Worm (Caenorhabditis elegans) whole organism, young adult: ENCODE data around the gene wrt-8.

ENCODE experiments used
- F33H1.4 ChIP-seq: fragments of 200-800 bp; sonication (Bioruptor generic); IDR thresholded peaks from 2 replicates; pipeline ENCODE4 v1.3.6; 2022; ENCODE audit warnings: missing genetic modification reagents, missing genetic modification characterization, missing compliant biosample characterization
- F55B11.4 ChIP-seq: sonication (generic microtip); optimal IDR thresholded peaks from 2 replicates; lab custom pipeline; 2016; ENCODE audit warnings: missing compliant biosample characterization, missing genetic modification characterization, borderline replicate concordance; ENCODE audit not compliant: insufficient read depth
- F57A8.1 ChIP-seq: fragments of 200-800 bp; sonication (Bioruptor generic); optimal IDR thresholded peaks from 2 replicates; lab custom pipeline; 2018; ENCODE audit warnings: mild to moderate bottlenecking, missing genetic modification characterization, moderate library complexity, missing compliant biosample characterization
- K11D2.4 ChIP-seq: fragments of 200-800 bp; sonication (Bioruptor generic); IDR thresholded peaks from 2 replicates; pipeline ENCODE4 v1.3.6; 2022; ENCODE audit warnings: missing genetic modification reagents, missing genetic modification characterization, missing compliant biosample characterization
- K12H6.12 ChIP-seq: fragments of 200-800 bp; sonication (Bioruptor generic); optimal IDR thresholded peaks from 2 replicates; lab custom pipeline; 2018; ENCODE audit warnings: mild to moderate bottlenecking, missing genetic modification characterization, missing compliant biosample characterization
- T26A5.8 ChIP-seq: sonication (generic microtip); optimal IDR thresholded peaks from 2 replicates; lab custom pipeline; 2016; ENCODE audit warnings: missing genetic modification characterization, missing compliant biosample characterization
- aptf-2 ChIP-seq: fragments of 200-800 bp; sonication (Bioruptor generic); conservative IDR thresholded peaks from 2 replicates; pipeline ENCODE4 v1.3.6; 2022; ENCODE audit warnings: missing genetic modification reagents, missing genetic modification characterization, missing compliant biosample characterization
- aptf-3 ChIP-seq: fragments of 200-800 bp; sonication (Bioruptor generic); IDR thresholded peaks from 2 replicates; pipeline ENCODE4 v1.3.6; 2022; ENCODE audit warnings: missing genetic modification characterization, missing compliant biosample characterization
- atf-7 ChIP-seq: sonication (generic microtip); optimal IDR thresholded peaks from 2 replicates; lab custom pipeline; 2017; ENCODE audit warnings: mild to moderate bottlenecking, missing genetic modification characterization, missing compliant biosample characterization
- attf-3 ChIP-seq: fragments of 200-800 bp; sonication (Bioruptor generic); conservative IDR thresholded peaks from 2 replicates; pipeline ENCODE4 v1.3.6; 2022; ENCODE audit warnings: missing genetic modification reagents, missing genetic modification characterization, missing compliant biosample characterization
- attf-5 ChIP-seq: fragments of 200-800 bp; sonication (Bioruptor generic); optimal IDR thresholded peaks from 2 replicates; lab custom pipeline; 2018; ENCODE audit warnings: mild to moderate bottlenecking, missing genetic modification characterization, missing compliant biosample characterization
- cebp-1 ChIP-seq, 2 experiments: fragments of 200-800 bp in 1 of 2; sonication (Bioruptor generic) in 1 of 2; sonication (generic microtip) in 1 of 2; IDR thresholded peaks in 1 of 2; optimal IDR thresholded peaks in 1 of 2; 2 replicates each; pipeline versions ENCODE4 v1.3.6 to Lab custom; 2017 to 2022; ENCODE audit warnings: missing compliant biosample characterization in 2 of 2, missing genetic modification characterization in 2 of 2, mild to moderate bottlenecking in 1 of 2, missing genetic modification reagents in 1 of 2, moderate library complexity in 1 of 2
- cebp-2 ChIP-seq: fragments of 200-800 bp; sonication (Bioruptor generic); IDR thresholded peaks from 2 replicates; pipeline ENCODE4 v1.3.6; 2022; ENCODE audit warnings: missing genetic modification characterization, missing compliant biosample characterization
- ceh-27 ChIP-seq: fragments of 200-800 bp; sonication (Bioruptor generic); optimal IDR thresholded peaks from 2 replicates; lab custom pipeline; 2018; ENCODE audit warnings: mild to moderate bottlenecking, missing genetic modification characterization, moderate library complexity, missing compliant biosample characterization
- ceh-40 ChIP-seq: fragments of 200-800 bp; sonication (Bioruptor generic); IDR thresholded peaks from 2 replicates; pipeline ENCODE4 v1.3.6; 2022; ENCODE audit warnings: missing genetic modification characterization, missing compliant biosample characterization
- ceh-79 ChIP-seq: sonication (generic microtip); optimal IDR thresholded peaks from 2 replicates; lab custom pipeline; 2017; ENCODE audit warnings: mild to moderate bottlenecking, missing genetic modification characterization, missing compliant biosample characterization
- dpl-1 ChIP-seq: fragments of 150-350 bp; optimal IDR thresholded peaks from 2 replicates; lab custom pipeline; 2014; ENCODE audit warnings: missing biosample characterization, missing genetic modification reagents, missing genetic modification characterization
- egl-44 ChIP-seq: fragments of 200-800 bp; sonication (Bioruptor generic); IDR thresholded peaks from 2 replicates; pipeline ENCODE4 v1.3.6; 2022; ENCODE audit warnings: missing genetic modification reagents, missing genetic modification characterization, missing compliant biosample characterization
- ets-4 ChIP-seq: fragments of 200-800 bp; sonication (Bioruptor generic); optimal IDR thresholded peaks from 2 replicates; lab custom pipeline; 2018; ENCODE audit warnings: mild to moderate bottlenecking, missing genetic modification characterization, missing compliant biosample characterization
- fkh-3 ChIP-seq: sonication (generic microtip); optimal IDR thresholded peaks from 2 replicates; lab custom pipeline; 2016; ENCODE audit warnings: mild to moderate bottlenecking, missing genetic modification characterization, missing compliant biosample characterization
- him-1 ChIP-seq: sonication (generic microtip); optimal IDR thresholded peaks from 2 replicates; lab custom pipeline; 2016; ENCODE audit warnings: missing genotype, missing genetic modification reagents, missing genetic modification characterization, missing compliant biosample characterization
- hmg-20 ChIP-seq: fragments of 200-800 bp; sonication (Bioruptor generic); IDR thresholded peaks from 2 replicates; pipeline ENCODE4 v1.3.6; 2022; ENCODE audit warnings: missing genetic modification reagents, missing genetic modification characterization, missing compliant biosample characterization
- let-607 ChIP-seq, 2 experiments: fragments of 200-800 bp in 1 of 2; sonication (Bioruptor generic) in 1 of 2; sonication (generic microtip) in 1 of 2; optimal IDR thresholded peaks; 2 replicates each; lab custom pipeline; 2016 to 2018; ENCODE audit warnings: mild to moderate bottlenecking in 2 of 2, missing compliant biosample characterization in 2 of 2, missing genetic modification characterization in 2 of 2, moderate library complexity in 2 of 2, missing genotype in 1 of 2
- lin-26 ChIP-seq: fragments of 200-800 bp; sonication (Bioruptor generic); IDR thresholded peaks from 2 replicates; pipeline ENCODE4 v1.3.6; 2022; ENCODE audit warnings: missing genetic modification reagents, missing genetic modification characterization, missing compliant biosample characterization
- mxl-1 ChIP-seq: sonication (generic microtip); optimal IDR thresholded peaks from 2 replicates; lab custom pipeline; 2016; ENCODE audit warnings: missing genetic modification characterization, missing compliant biosample characterization
- rpc-1 ChIP-seq, 2 experiments: fragments of 150-350 bp in 1 of 2; sonication (generic microtip) in 1 of 2; optimal IDR thresholded peaks; 2 replicates each; lab custom pipeline; 2014 to 2018; ENCODE audit warnings: missing biosample characterization in 1 of 2, missing genetic modification characterization in 1 of 2, missing genetic modification reagents in 1 of 2, missing genotype in 1 of 2
- sea-2 ChIP-seq: fragments of 200-800 bp; sonication (Bioruptor generic); IDR thresholded peaks from 2 replicates; pipeline ENCODE4 v1.3.6; 2022; ENCODE audit warnings: missing genetic modification characterization, missing compliant biosample characterization
- snpc-1.3 ChIP-seq: sonication (generic microtip); optimal IDR thresholded peaks from 2 replicates; lab custom pipeline; 2017; ENCODE audit warnings: missing genetic modification characterization, mild to moderate bottlenecking, missing compliant biosample characterization, antibody characterized with exemption, moderate library complexity, missing genotype, missing genetic modification reagents; ENCODE audit not compliant: insufficient read depth
- snpc-3.4 ChIP-seq: sonication (generic microtip); optimal IDR thresholded peaks from 2 replicates; lab custom pipeline; 2017; ENCODE audit warnings: missing genetic modification characterization, mild to moderate bottlenecking, missing compliant biosample characterization, antibody characterized with exemption, moderate library complexity, missing genotype, missing genetic modification reagents
- sptf-2 ChIP-seq: fragments of 200-800 bp; sonication (Bioruptor generic); optimal IDR thresholded peaks from 2 replicates; lab custom pipeline; 2018; ENCODE audit warnings: mild to moderate bottlenecking, missing genetic modification characterization, missing compliant biosample characterization
- tbp1 ChIP-seq: fragments of 200-800 bp; sonication (Bioruptor generic); optimal IDR thresholded peaks from 2 replicates; lab custom pipeline; 2018; ENCODE audit warnings: mild to moderate bottlenecking, missing genetic modification characterization, missing compliant biosample characterization
- tlf-1 ChIP-seq: fragments of 200-800 bp; sonication (Bioruptor generic); optimal IDR thresholded peaks from 2 replicates; lab custom pipeline; 2018; ENCODE audit warnings: mild to moderate bottlenecking, missing genetic modification characterization, missing compliant biosample characterization
- ztf-22 ChIP-seq: fragments of 200-800 bp; sonication (Bioruptor generic); optimal IDR thresholded peaks from 2 replicates; lab custom pipeline; 2018; ENCODE audit warnings: mild to moderate bottlenecking, missing genetic modification characterization, moderate library complexity, missing compliant biosample characterization
- ztf-28 ChIP-seq: fragments of 200-800 bp; sonication (Bioruptor generic); IDR thresholded peaks from 2 replicates; pipeline ENCODE4 v1.3.6; 2022; ENCODE audit warnings: missing genetic modification reagents, missing genetic modification characterization, missing compliant biosample characterization
- ztf-6 ChIP-seq: fragments of 200-800 bp; sonication (Bioruptor generic); IDR thresholded peaks from 2 replicates; pipeline ENCODE4 v1.3.6; 2022; ENCODE audit warnings: missing genetic modification reagents, missing genetic modification characterization, missing compliant biosample characterization

Gene wrt-8

ce11 chrV:15310780-15311179, 33.6 kb downstream of the wrt-8 start, which contains the start of gene irld-62:
irld-62 (plus strand) TSS chrV:15311080.
- TF ChIP-seq dpl-1 = no peak
- no peak for TF ChIP-seq let-607 (tag; optimal IDR thresholded peaks at IDR 0.05; lab: Kevin White, UChicago)
- no peak for TF ChIP-seq F57A8.1
- TF ChIP-seq ztf-28 = no peak
- no peak for TF ChIP-seq cebp-2 (GFP tag; lab: Robert Waterston, UW)
- TF ChIP-seq rpc-1 (optimal IDR thresholded peaks at IDR 0.05; lab: Kevin White, UChicago) = no peak
- no peak for TF ChIP-seq rpc-1 (tag; optimal IDR thresholded peaks at IDR 0.05; lab: Kevin White, UChicago)

DNA sequence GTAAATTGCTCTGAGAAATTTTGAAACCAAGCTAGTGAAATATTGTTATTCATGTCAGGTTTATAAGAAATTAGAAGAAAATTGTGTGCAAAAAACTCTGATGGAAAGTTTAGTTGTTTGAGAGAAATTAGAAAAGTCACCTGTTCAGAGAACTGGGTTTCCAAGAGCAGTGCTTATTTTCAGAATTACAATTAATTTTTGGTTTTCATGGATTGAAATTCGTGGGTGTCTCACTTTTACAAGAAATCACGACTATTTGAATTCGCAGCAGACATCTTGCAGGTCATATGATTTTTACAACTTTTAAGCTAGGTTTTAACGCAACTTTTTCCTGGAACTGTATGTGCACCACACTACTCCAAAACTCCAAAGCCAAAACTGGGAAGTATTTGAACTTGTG, 35.4 kb downstream of the wrt-8 start, which contains the start of gene srz-10:
Gene srz-10 (minus strand): TSS at position 88 of the 400 bp plus-strand sequence.
- TF ChIP-seq K11D2.4 (GFP tag; lab: Robert Waterston, UW) (no peak), tbp1 (no peak), ceh-79 (tag; lab: Kevin White, UChicago) (no peak), snpc-1.3 (tag; lab: Kevin White, UChicago) (no peak), mxl-1 (tag; lab: Kevin White, UChicago) (no peak), hmg-20 (GFP tag; lab: Robert Waterston, UW) (no peak), fkh-3 (tag; lab: Kevin White, UChicago) (no peak), tlf-1 (GFP tag; lab: Kevin White, UChicago) (no peak), K12H6.12 (tag; lab: Kevin White, UChicago) (no peak), attf-3 (GFP tag; lab: Robert Waterston, UW) (no peak), ceh-27 (GFP tag; lab: Kevin White, UChicago) (no peak), ceh-40 (GFP tag; lab: Robert Waterston, UW) (no peak), lin-26 (GFP tag; lab: Robert Waterston, UW) (no peak), ztf-22 (no peak)
- TF ChIP-seq, all 124 proteins: peak for 0

DNA sequence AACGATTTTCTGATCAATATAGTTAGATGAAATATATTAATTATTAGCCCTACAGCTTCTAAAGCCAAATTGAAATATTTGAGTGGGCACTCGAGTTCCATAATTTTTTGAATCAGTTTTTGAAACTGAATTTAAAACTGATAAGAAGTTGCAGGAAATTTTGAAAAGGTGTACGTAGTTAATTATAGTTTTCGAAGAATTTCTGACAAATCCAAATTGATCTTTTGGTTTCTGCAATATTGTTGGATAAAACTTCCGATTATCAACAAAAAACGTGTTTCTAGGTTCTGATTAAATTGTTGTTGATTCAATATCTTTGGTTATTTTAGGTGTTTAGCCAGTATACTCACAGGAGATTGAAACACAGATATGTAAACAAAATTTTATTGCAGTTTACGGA, 37.6 kb downstream of the wrt-8 start, which contains the start of gene T26H8.4:
Gene T26H8.4 (minus strand): TSS at position 101 of the 400 bp plus-strand sequence.
- TF ChIP-seq cebp-1 (GFP tag; IDR thresholded peaks at IDR 0.05; lab: Robert Waterston, UW) (no peak), cebp-1 (tag; optimal IDR thresholded peaks at IDR 0.05; lab: Kevin White, UChicago) (no peak), F33H1.4 (GFP tag; lab: Robert Waterston, UW) (no peak), aptf-2 (GFP tag; lab: Robert Waterston, UW) (no peak), mxl-1 (tag; lab: Kevin White, UChicago) (no peak), ets-4 (no peak), ztf-6 (GFP tag; lab: Robert Waterston, UW) (no peak), F55B11.4 (tag; lab: Kevin White, UChicago) (no peak), tlf-1 (GFP tag; lab: Kevin White, UChicago) (no peak), T26A5.8 (tag; lab: Kevin White, UChicago) (no peak), aptf-3 (no peak), atf-7 (tag; lab: Kevin White, UChicago) (no peak), ztf-28 (no peak), sea-2 (GFP tag; lab: Robert Waterston, UW) (no peak), snpc-3.4 (tag; lab: Kevin White, UChicago) (no peak), attf-5 (no peak), egl-44 (GFP tag; lab: Robert Waterston, UW) (no peak), him-1 (tag; lab: Kevin White, UChicago) (no peak), sptf-2 (GFP tag; lab: Kevin White, UChicago) (no peak)
